Worm (Caenorhabditis elegans) whole organism, early embryonic: ENCODE measurements around the gene ftr-1.

ENCODE experiments used
- F13C5.2 ChIP-seq: sonication (generic microtip); optimal IDR thresholded peaks from 2 replicates; lab custom pipeline; 2017; ENCODE audit warnings: mild to moderate bottlenecking, missing genetic modification characterization, inconsistent platforms, missing compliant biosample characterization
- aly-1 ChIP-seq: sonication (generic microtip); optimal IDR thresholded peaks from 2 replicates; lab custom pipeline; 2016; ENCODE audit warnings: missing genetic modification characterization, missing compliant biosample characterization
- ama-1 ChIP-seq: fragments of 150-350 bp; optimal IDR thresholded peaks from 2 replicates; lab custom pipeline; 2014
- ceh-13 ChIP-seq: fragments of 200-800 bp; sonication (Bioruptor generic); optimal IDR thresholded peaks from 2 replicates; lab custom pipeline; 2018; ENCODE audit warnings: mild to moderate bottlenecking, missing genetic modification characterization, missing compliant biosample characterization
- ceh-36 ChIP-seq: sonication (generic microtip); optimal IDR thresholded peaks from 2 replicates; lab custom pipeline; 2016; ENCODE audit warnings: missing genetic modification characterization, inconsistent platforms, missing compliant biosample characterization
- ets-7 ChIP-seq: sonication (generic microtip); optimal IDR thresholded peaks from 2 replicates; lab custom pipeline; 2016; ENCODE audit warnings: missing genotype, missing genetic modification characterization, missing compliant biosample characterization
- flt-1 ChIP-seq: fragments of 200-800 bp; sonication (Bioruptor generic); IDR thresholded peaks from 2 replicates; pipeline ENCODE4 v1.3.6; 2022; ENCODE audit warnings: missing genetic modification characterization, missing compliant biosample characterization
- hmg-4 ChIP-seq: fragments of 200-800 bp; sonication (Bioruptor generic); optimal IDR thresholded peaks from 2 replicates; lab custom pipeline; 2018; ENCODE audit warnings: mild to moderate bottlenecking, missing genetic modification characterization, missing compliant biosample characterization
- pes-1 ChIP-seq: fragments of 200-800 bp; sonication (Bioruptor generic); IDR thresholded peaks from 2 replicates; pipeline ENCODE4 v1.3.6; 2022; ENCODE audit warnings: missing genetic modification reagents, missing genetic modification characterization, missing compliant biosample characterization
- scrt-1 ChIP-seq: fragments of 200-800 bp; sonication (Bioruptor generic); IDR thresholded peaks from 2 replicates; pipeline ENCODE4 v1.3.6; 2022; ENCODE audit warnings: missing genetic modification characterization, missing compliant biosample characterization
- sea-1 ChIP-seq: fragments of 200-800 bp; sonication (Bioruptor generic); conservative IDR thresholded peaks from 2 replicates; pipeline ENCODE4 v1.3.6; 2022; ENCODE audit warnings: missing genetic modification characterization, missing compliant biosample characterization
- tbx-37 ChIP-seq: fragments of 200-800 bp; sonication (Bioruptor generic); conservative IDR thresholded peaks from 2 replicates; pipeline ENCODE4 v1.3.6; 2022; ENCODE audit warnings: missing genetic modification reagents, missing genetic modification characterization, missing compliant biosample characterization

DNA sequence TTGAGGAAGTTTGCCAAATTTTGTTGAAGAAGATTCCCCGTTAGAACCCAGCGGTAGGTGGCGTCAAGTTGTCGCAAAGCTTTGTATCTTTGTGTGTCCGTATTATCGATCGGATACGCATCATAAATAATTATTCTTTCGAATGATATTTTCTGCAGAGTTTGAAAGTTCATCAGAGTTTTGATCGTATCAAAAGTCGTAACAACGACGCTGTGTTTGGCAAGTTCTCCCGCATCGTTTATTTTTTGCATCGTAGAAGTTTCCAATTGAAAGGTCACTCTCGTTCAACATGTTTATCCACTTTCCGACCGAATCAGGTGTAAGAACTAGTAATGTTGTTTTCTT, 33.7 kb upstream of the ftr-1 start:
- TF ChIP-seq flt-1 (GFP tag; lab: Robert Waterston, UW) (no peak), ama-1 (lab: Kevin White, UChicago) (no peak), ceh-13 (GFP tag; lab: Kevin White, UChicago) (no peak), scrt-1 (no peak), ets-7 (tag; lab: Kevin White, UChicago) (no peak), sea-1 (GFP tag; lab: Robert Waterston, UW) (no peak), hmg-4 (no peak), ceh-36 (tag; lab: Kevin White, UChicago) (no peak), tbx-37 (GFP tag; lab: Robert Waterston, UW) (no peak), pes-1 (GFP tag; lab: Robert Waterston, UW) (no peak), F13C5.2 (no peak), aly-1 (tag; lab: Kevin White, UChicago) (no peak)
